Worm (Caenorhabditis elegans): ENCODE measurements around the gene del-7.

- TF ChIP-seq tra-4 (tag; optimal IDR thresholded peaks at IDR 0.05) (no peak), hmbx-1 (tag; optimal IDR thresholded peaks at IDR 0.05) (no peak), ama-1 (optimal IDR thresholded peaks at IDR 0.05) (no peak), flt-1 (GFP tag; IDR thresholded peaks at IDR 0.05) (no peak), F13C5.2 (tag; optimal IDR thresholded peaks at IDR 0.05) (no peak), B0310.2 (tag; optimal IDR thresholded peaks at IDR 0.05) (no peak), ceh-36 (tag; optimal IDR thresholded peaks at IDR 0.05) (no peak), ets-7 (tag; optimal IDR thresholded peaks at IDR 0.05) (no peak), aly-1 (tag; optimal IDR thresholded peaks at IDR 0.05) (no peak), tbx-11 (GFP tag; IDR thresholded peaks at IDR 0.05) (no peak), scrt-1 (GFP tag; IDR thresholded peaks at IDR 0.05) (no peak), pes-1 (GFP tag; IDR thresholded peaks at IDR 0.05) (no peak)
Observed at ce11 chrIV:7710824-7711223, 49.4 kb upstream of the del-7 start, which contains the start of gene nhr-8.

All from whole organism, early embryonic.